Worm (Caenorhabditis elegans) whole organism, L2 larva: ENCODE data around the gene mrps-18C.

Experiments used
- C34F6.9 ChIP-seq: fragments of 150-350 bp; optimal IDR thresholded peaks from 2 replicates; lab custom pipeline; 2014; ENCODE audit warnings: missing biosample characterization, missing genetic modification characterization
- F13H6.1 ChIP-seq: sonication (generic microtip); optimal IDR thresholded peaks from 2 replicates; lab custom pipeline; 2016; ENCODE audit warnings: missing genetic modification characterization, missing compliant biosample characterization
- R02D3.7 ChIP-seq: fragments of 150-350 bp; optimal IDR thresholded peaks from 2 replicates; lab custom pipeline; 2014; ENCODE audit warnings: missing biosample characterization, missing genetic modification characterization
- Y55F3AM.14 ChIP-seq: fragments of 200-800 bp; sonication (Bioruptor generic); optimal IDR thresholded peaks from 2 replicates; lab custom pipeline; 2018; ENCODE audit warnings: mild to moderate bottlenecking, missing genetic modification characterization, missing compliant biosample characterization
- ZK546.5 ChIP-seq: sonication (generic microtip); optimal IDR thresholded peaks from 2 replicates; lab custom pipeline; 2017; ENCODE audit warnings: missing biosample characterization, missing genetic modification characterization
- alr-1 ChIP-seq: fragments of 150-350 bp; optimal IDR thresholded peaks from 2 replicates; lab custom pipeline; 2014; ENCODE audit warnings: missing biosample characterization, missing genetic modification characterization
- aly-2 ChIP-seq: fragments of 150-350 bp; optimal IDR thresholded peaks from 2 replicates; lab custom pipeline; 2014; ENCODE audit warnings: missing biosample characterization, missing genetic modification characterization
- ama-1 ChIP-seq: fragments of 150-350 bp; optimal IDR thresholded peaks from 2 replicates; lab custom pipeline; 2018; ENCODE audit warnings: inconsistent platforms
- blmp-1 ChIP-seq: sonication (generic microtip); optimal IDR thresholded peaks from 2 replicates; lab custom pipeline; 2017; ENCODE audit warnings: missing genetic modification characterization, mild to moderate bottlenecking, missing compliant biosample characterization, antibody characterized with exemption, moderate library complexity; ENCODE audit not compliant: insufficient read depth
- ceh-16 ChIP-seq: fragments of 150-350 bp; optimal IDR thresholded peaks from 2 replicates; lab custom pipeline; 2014; ENCODE audit warnings: missing biosample characterization, missing genetic modification characterization
- ceh-82 ChIP-seq: fragments of 150-350 bp; optimal IDR thresholded peaks from 2 replicates; lab custom pipeline; 2014; ENCODE audit warnings: missing biosample characterization, missing genetic modification characterization
- crh-2 ChIP-seq: sonication (generic microtip); optimal IDR thresholded peaks from 2 replicates; lab custom pipeline; 2017; ENCODE audit warnings: missing biosample characterization, missing genetic modification characterization
- dmd-4 ChIP-seq: sonication (generic microtip); optimal IDR thresholded peaks from 2 replicates; lab custom pipeline; 2017; ENCODE audit warnings: missing biosample characterization, missing genetic modification characterization
- egl-27 ChIP-seq: sonication (generic microtip); optimal IDR thresholded peaks from 3 replicates; lab custom pipeline; 2017; ENCODE audit warnings: missing biosample characterization, missing genetic modification reagents, missing genetic modification characterization
- elt-1 ChIP-seq: fragments of 150-350 bp; optimal IDR thresholded peaks from 2 replicates; lab custom pipeline; 2014; ENCODE audit warnings: missing biosample characterization, missing genetic modification characterization
- elt-3 ChIP-seq: sonication (generic microtip); optimal IDR thresholded peaks from 2 replicates; lab custom pipeline; 2017; ENCODE audit warnings: missing biosample characterization, missing genetic modification characterization
- fos-1 ChIP-seq: fragments of 150-350 bp; optimal IDR thresholded peaks from 2 replicates; lab custom pipeline; 2014; ENCODE audit warnings: missing biosample characterization, missing genetic modification characterization
- gmeb-1 ChIP-seq: fragments of 150-350 bp; optimal IDR thresholded peaks from 2 replicates; lab custom pipeline; 2014; ENCODE audit warnings: missing biosample characterization, missing genetic modification characterization
- lin-11 ChIP-seq: fragments of 150-350 bp; sonication (generic microtip); optimal IDR thresholded peaks from 2 replicates; lab custom pipeline; 2014; ENCODE audit warnings: missing biosample characterization, missing genetic modification characterization, inconsistent platforms, mixed read lengths
- lin-13 ChIP-seq: fragments of 150-350 bp; optimal IDR thresholded peaks from 2 replicates; lab custom pipeline; 2014; ENCODE audit warnings: missing biosample characterization, missing genetic modification reagents, missing genetic modification characterization
- lin-39 ChIP-seq: fragments of 150-350 bp; optimal IDR thresholded peaks from 2 replicates; lab custom pipeline; 2014; ENCODE audit warnings: missing biosample characterization, missing genetic modification reagents, missing genetic modification characterization
- lsy-2 ChIP-seq, 2 experiments: fragments of 150-350 bp in 1 of 2; sonication (generic microtip) in 1 of 2; optimal IDR thresholded peaks; 2 replicates each; lab custom pipeline; 2014 to 2017; ENCODE audit warnings: missing biosample characterization in 2 of 2, missing genetic modification characterization in 2 of 2
- mab-5 ChIP-seq: fragments of 150-350 bp; optimal IDR thresholded peaks from 2 replicates; lab custom pipeline; 2014; ENCODE audit warnings: missing biosample characterization, missing genetic modification characterization
- mbf-1 ChIP-seq: sonication (generic microtip); optimal IDR thresholded peaks from 2 replicates; lab custom pipeline; 2017; ENCODE audit warnings: missing biosample characterization, missing genetic modification characterization
- mdl-1 ChIP-seq, 2 experiments: fragments of 150-350 bp in 1 of 2; sonication (generic microtip) in 1 of 2; optimal IDR thresholded peaks; 2 replicates each; lab custom pipeline; 2017; ENCODE audit warnings: missing biosample characterization in 2 of 2, missing genetic modification characterization in 2 of 2
- nhr-10 ChIP-seq: sonication (generic microtip); optimal IDR thresholded peaks from 2 replicates; lab custom pipeline; 2017; ENCODE audit warnings: missing biosample characterization, missing genetic modification characterization
- nhr-11 ChIP-seq: fragments of 150-350 bp; optimal IDR thresholded peaks from 2 replicates; lab custom pipeline; 2014; ENCODE audit warnings: missing biosample characterization, missing genetic modification characterization
- nhr-12 ChIP-seq: fragments of 150-350 bp; optimal IDR thresholded peaks from 2 replicates; lab custom pipeline; 2014; ENCODE audit warnings: missing biosample characterization, missing genetic modification characterization
- nhr-129 ChIP-seq: fragments of 150-350 bp; optimal IDR thresholded peaks from 2 replicates; lab custom pipeline; 2014; ENCODE audit warnings: missing biosample characterization, missing genetic modification characterization
- nhr-21 ChIP-seq: fragments of 150-350 bp; optimal IDR thresholded peaks from 2 replicates; lab custom pipeline; 2014; ENCODE audit warnings: missing biosample characterization, missing genetic modification characterization
- nhr-23 ChIP-seq: fragments of 150-350 bp; optimal IDR thresholded peaks from 2 replicates; lab custom pipeline; 2014; ENCODE audit warnings: missing biosample characterization, missing genetic modification reagents, missing genetic modification characterization
- nhr-237 ChIP-seq: fragments of 150-350 bp; optimal IDR thresholded peaks from 2 replicates; lab custom pipeline; 2014; ENCODE audit warnings: missing biosample characterization, missing genetic modification characterization
- nhr-25 ChIP-seq: fragments of 150-350 bp; sonication (generic microtip); optimal IDR thresholded peaks from 3 replicates; lab custom pipeline; 2014; ENCODE audit warnings: missing biosample characterization, missing genetic modification characterization
- nhr-6 ChIP-seq: fragments of 150-350 bp; optimal IDR thresholded peaks from 2 replicates; lab custom pipeline; 2014; ENCODE audit warnings: missing biosample characterization, missing genetic modification characterization
- nhr-77 ChIP-seq: fragments of 150-350 bp; optimal IDR thresholded peaks from 2 replicates; lab custom pipeline; 2014; ENCODE audit warnings: missing biosample characterization, missing genetic modification characterization
- peb-1 ChIP-seq: fragments of 150-350 bp; optimal IDR thresholded peaks from 2 replicates; lab custom pipeline; 2014; ENCODE audit warnings: missing biosample characterization, missing genetic modification characterization
- sem-4 ChIP-seq: fragments of 150-350 bp; optimal IDR thresholded peaks from 2 replicates; lab custom pipeline; 2014; ENCODE audit warnings: missing biosample characterization, missing genetic modification reagents, missing genetic modification characterization
- skn-1 ChIP-seq: sonication (generic microtip); optimal IDR thresholded peaks from 2 replicates; lab custom pipeline; 2017; ENCODE audit warnings: missing biosample characterization, missing genetic modification characterization
- sma-3 ChIP-seq: sonication (generic microtip); optimal IDR thresholded peaks from 2 replicates; lab custom pipeline; 2016; ENCODE audit warnings: missing genetic modification reagents, missing genetic modification characterization, missing compliant biosample characterization
- sma-9 ChIP-seq, 2 experiments: fragments of 150-350 bp in 1 of 2; sonication (generic microtip) in 1 of 2; optimal IDR thresholded peaks; 2 replicates each; lab custom pipeline; 2014 to 2016; ENCODE audit warnings: missing genetic modification characterization in 2 of 2, mild to moderate bottlenecking in 1 of 2, missing biosample characterization in 1 of 2, missing compliant biosample characterization in 1 of 2, missing genetic modification reagents in 1 of 2, moderate library complexity in 1 of 2
- snpc-4 ChIP-seq: fragments of 150-350 bp; optimal IDR thresholded peaks from 2 replicates; lab custom pipeline; 2014; ENCODE audit warnings: missing biosample characterization, missing genetic modification characterization
- unc-39 ChIP-seq: fragments of 150-350 bp; optimal IDR thresholded peaks from 2 replicates; lab custom pipeline; 2014; ENCODE audit warnings: missing biosample characterization, missing genetic modification characterization
- unc-55 ChIP-seq: fragments of 150-350 bp; sonication (generic microtip); optimal IDR thresholded peaks from 3 replicates; lab custom pipeline; 2014; ENCODE audit warnings: missing biosample characterization, missing genetic modification reagents, missing genetic modification characterization
- unc-62 ChIP-seq: fragments of 150-350 bp; optimal IDR thresholded peaks from 2 replicates; lab custom pipeline; 2014; ENCODE audit warnings: missing biosample characterization, missing genetic modification reagents, missing genetic modification characterization
- zag-1 ChIP-seq: fragments of 150-350 bp; optimal IDR thresholded peaks from 2 replicates; lab custom pipeline; 2014; ENCODE audit warnings: missing biosample characterization, missing genetic modification characterization
- ztf-1 ChIP-seq: fragments of 200-800 bp; sonication (Bioruptor generic); conservative IDR thresholded peaks from 2 replicates; pipeline ENCODE4 v1.3.6; 2022; ENCODE audit warnings: missing genetic modification characterization, missing compliant biosample characterization
- ztf-11 ChIP-seq: sonication (generic microtip); optimal IDR thresholded peaks from 2 replicates; lab custom pipeline; 2017; ENCODE audit warnings: missing biosample characterization, missing genetic modification characterization
- ztf-4 ChIP-seq: fragments of 150-350 bp; optimal IDR thresholded peaks from 2 replicates; lab custom pipeline; 2014; ENCODE audit warnings: missing biosample characterization, missing genetic modification characterization

Gene mrps-18C

ce11 chrIII:4899035-4899578 is 36.3 kb upstream of the mrps-18C start, which contains the start of gene nhl-2:
Gene nhl-2, minus strand, starts transcription at chrIII:4899085.
- no peak for TF ChIP-seq unc-39 (tag; lab: Kevin White, UChicago)
- TF ChIP-seq nhr-25 = no peak
- TF ChIP-seq nhr-23 (tag; lab: Kevin White, UChicago) = no peak
- no peak for TF ChIP-seq egl-27 (tag; lab: Kevin White, UChicago)
- TF ChIP-seq unc-55 (GFP tag; lab: Kevin White, UChicago) = no peak
- no peak for TF ChIP-seq ztf-1 (GFP tag; lab: Robert Waterston, UW)
- TF ChIP-seq ztf-11 (tag; lab: Kevin White, UChicago) = no peak
- TF ChIP-seq nhr-6 (tag; lab: Kevin White, UChicago) = no peak
- TF ChIP-seq ceh-82 = no peak
- TF ChIP-seq alr-1 (tag; lab: Kevin White, UChicago) = no peak
- TF ChIP-seq blmp-1 (tag; lab: Kevin White, UChicago) = no peak
- TF ChIP-seq zag-1 = no peak

ce11 chrIII:4899728-4900127 is 35.6 kb upstream of the mrps-18C start:
- TF ChIP-seq nhr-11 (tag; lab: Kevin White, UChicago) (no peak), ZK546.5 (peak; percentile 88), mab-5 (peak; percentile 96), lin-11 (tag; lab: Kevin White, UChicago) (peak; percentile 99), unc-55 (GFP tag; lab: Kevin White, UChicago) (peak; percentile 99), unc-62 (GFP tag; lab: Kevin White, UChicago) (peak; percentile 95), peb-1 (tag; lab: Kevin White, UChicago) (peak; percentile 41), lin-39 (tag; lab: Kevin White, UChicago) (peak; percentile 77), F13H6.1 (tag; lab: Kevin White, UChicago) (peak; percentile 100), gmeb-1 (tag; lab: Kevin White, UChicago) (peak; percentile 93), ztf-11 (tag; lab: Kevin White, UChicago) (no peak), nhr-6 (tag; lab: Kevin White, UChicago) (peak; percentile 97), R02D3.7 (tag; lab: Kevin White, UChicago) (peak; percentile 69), sma-9 (GFP tag; optimal IDR thresholded peaks at IDR 0.05; lab: Kevin White, UChicago) (peak; percentile 99), sma-9 (tag; optimal IDR thresholded peaks at IDR 0.05; lab: Kevin White, UChicago) (no peak), lsy-2 (tag; optimal IDR thresholded peaks at IDR 0.05; lab: Kevin White, UChicago) (peak; percentile 94 to 97), sem-4 (tag; lab: Kevin White, UChicago) (peak; percentile 99), Y55F3AM.14 (GFP tag; lab: Kevin White, UChicago) (peak; percentile 99), C34F6.9 (tag; lab: Kevin White, UChicago) (peak; percentile 99), zag-1 (peak; percentile 98), elt-3 (tag; lab: Kevin White, UChicago) (no peak), dmd-4 (tag; lab: Kevin White, UChicago) (peak; percentile 68), ama-1 (peak; percentile 36), nhr-23 (tag; lab: Kevin White, UChicago) (no peak), aly-2 (tag; lab: Kevin White, UChicago) (no peak), alr-1 (tag; lab: Kevin White, UChicago) (peak; percentile 67), sma-3 (GFP tag; lab: Kevin White, UChicago) (peak; percentile 100), lin-13 (GFP tag; lab: Kevin White, UChicago) (peak; percentile 98), nhr-25 (peak; percentile 99), mbf-1 (no peak), nhr-129 (peak; percentile 99), nhr-237 (tag; lab: Kevin White, UChicago) (peak; percentile 87), ceh-82 (peak; percentile 92), skn-1 (tag; lab: Kevin White, UChicago) (peak; percentile 41), ztf-1 (GFP tag; lab: Robert Waterston, UW) (0 out of 2 replicates have a peak, but pooled peaks have one; percentile 58), ceh-16 (peak; percentile 99), fos-1 (peak; percentile 100), egl-27 (tag; lab: Kevin White, UChicago) (peak; percentile 98), nhr-21 (peak; percentile 99), snpc-4 (tag; lab: Kevin White, UChicago) (peak; percentile 89), nhr-10 (tag; lab: Kevin White, UChicago) (peak; percentile 86), unc-39 (tag; lab: Kevin White, UChicago) (no peak), ztf-4 (tag; lab: Kevin White, UChicago) (peak; percentile 99), crh-2 (tag; lab: Kevin White, UChicago) (peak; percentile 99), elt-1 (tag; lab: Kevin White, UChicago) (peak; percentile 19), nhr-77 (tag; lab: Kevin White, UChicago) (peak; percentile 89), nhr-12 (tag; lab: Kevin White, UChicago) (peak; percentile 65), blmp-1 (tag; lab: Kevin White, UChicago) (peak; percentile 99), mdl-1 (tag; optimal IDR thresholded peaks at IDR 0.05; lab: Kevin White, UChicago) (peak; percentile 94 to 99)
